Worm (Caenorhabditis elegans) whole organism, L4 larva: ENCODE results near the gene nhr-68.

ENCODE experiments used
- D1046.2 ChIP-seq: fragments of 200-800 bp; sonication (Bioruptor generic); IDR thresholded peaks from 2 replicates; pipeline ENCODE4 v1.3.6; 2022; ENCODE audit warnings: missing genetic modification characterization, missing compliant biosample characterization
- F10B5.3 ChIP-seq: sonication (generic microtip); optimal IDR thresholded peaks from 2 replicates; lab custom pipeline; 2016; ENCODE audit warnings: mild to moderate bottlenecking, missing genetic modification characterization, missing compliant biosample characterization
- T26A8.4 ChIP-seq: fragments of 200-800 bp; sonication (Bioruptor generic); IDR thresholded peaks from 2 replicates; pipeline ENCODE4 v1.3.6; 2022; ENCODE audit warnings: missing genetic modification characterization, missing compliant biosample characterization
- Y105C5A.15 ChIP-seq: fragments of 200-800 bp; sonication (Bioruptor generic); IDR thresholded peaks from 2 replicates; pipeline ENCODE4 v1.3.6; 2022; ENCODE audit warnings: missing genetic modification characterization, missing compliant biosample characterization
- Y75B8A.6 ChIP-seq: fragments of 200-800 bp; sonication (Bioruptor generic); IDR thresholded peaks from 2 replicates; pipeline ENCODE4 v1.3.6; 2022; ENCODE audit warnings: missing genetic modification reagents, missing genetic modification characterization, missing compliant biosample characterization
- aha-1 ChIP-seq: fragments of 150-350 bp; peaks from one replicate; lab custom pipeline; 2014; ENCODE audit warnings: missing biosample characterization, missing genetic modification characterization
- aly-2 ChIP-seq: sonication (generic microtip); optimal IDR thresholded peaks from 2 replicates; lab custom pipeline; 2018; ENCODE audit warnings: missing biosample characterization, missing genetic modification characterization
- attf-4 ChIP-seq: sonication (generic microtip); optimal IDR thresholded peaks from 3 replicates; lab custom pipeline; 2017; ENCODE audit warnings: missing biosample characterization, missing genetic modification characterization
- ceh-62 ChIP-seq: sonication (generic microtip); optimal IDR thresholded peaks from 2 replicates; lab custom pipeline; 2017; ENCODE audit warnings: missing biosample characterization, missing genetic modification characterization
- ceh-82 ChIP-seq: sonication (generic microtip); optimal IDR thresholded peaks from 2 replicates; lab custom pipeline; 2017; ENCODE audit warnings: missing biosample characterization, missing genetic modification characterization
- daf-12 ChIP-seq: fragments of 150-350 bp; optimal IDR thresholded peaks from 2 replicates; lab custom pipeline; 2014; ENCODE audit warnings: missing biosample characterization, missing genetic modification reagents, missing genetic modification characterization
- daf-16 ChIP-seq, 3 experiments: sonication (generic microtip); optimal IDR thresholded peaks; 2 replicates each; lab custom pipeline; 2016 to 2017; ENCODE audit warnings: missing genetic modification characterization in 3 of 3, missing genetic modification reagents in 3 of 3, mild to moderate bottlenecking in 2 of 3, missing compliant biosample characterization in 2 of 3, missing biosample characterization in 1 of 3, moderate library complexity in 1 of 3
- daf-19 ChIP-seq: fragments of 200-800 bp; sonication (Bioruptor generic); conservative IDR thresholded peaks from 2 replicates; pipeline ENCODE4 v1.3.6; 2022; ENCODE audit warnings: missing genetic modification characterization, missing compliant biosample characterization
- dmd-6 ChIP-seq: fragments of 200-800 bp; sonication (Bioruptor generic); IDR thresholded peaks from 2 replicates; pipeline ENCODE4 v1.3.6; 2022; ENCODE audit warnings: missing genetic modification reagents, missing genetic modification characterization, missing compliant biosample characterization
- dmd-8 ChIP-seq: fragments of 200-800 bp; sonication (Bioruptor generic); IDR thresholded peaks from 2 replicates; pipeline ENCODE4 v1.3.6; 2022; ENCODE audit warnings: missing genetic modification characterization, missing compliant biosample characterization
- duxl-1 ChIP-seq: sonication (generic microtip); optimal IDR thresholded peaks from 2 replicates; lab custom pipeline; 2016; ENCODE audit warnings: mild to moderate bottlenecking, missing genetic modification characterization, moderate library complexity, missing compliant biosample characterization; ENCODE audit not compliant: poor library complexity
- dve-1 ChIP-seq: sonication (generic microtip); optimal IDR thresholded peaks from 2 replicates; lab custom pipeline; 2017; ENCODE audit warnings: antibody characterized with exemption, mild to moderate bottlenecking, missing genetic modification characterization, missing compliant biosample characterization; ENCODE audit not compliant: insufficient read depth
- gei-8 ChIP-seq: fragments of 200-800 bp; sonication (Bioruptor generic); optimal IDR thresholded peaks from 2 replicates; lab custom pipeline; 2018; ENCODE audit warnings: mild to moderate bottlenecking, missing genetic modification characterization, missing compliant biosample characterization
- hlh-11 ChIP-seq: fragments of 200-800 bp; sonication (Bioruptor generic); optimal IDR thresholded peaks from 2 replicates; lab custom pipeline; 2018; ENCODE audit warnings: mild to moderate bottlenecking, missing genetic modification characterization, missing compliant biosample characterization
- jun-1 ChIP-seq: fragments of 150-350 bp; optimal IDR thresholded peaks from 2 replicates; lab custom pipeline; 2014; ENCODE audit warnings: missing biosample characterization, missing genetic modification reagents, missing genetic modification characterization
- lin-38 ChIP-seq: fragments of 200-800 bp; sonication (Bioruptor generic); IDR thresholded peaks from 2 replicates; pipeline ENCODE4 v1.3.6; 2022; ENCODE audit warnings: missing genetic modification reagents, missing genetic modification characterization, missing compliant biosample characterization
- lir-3 ChIP-seq: sonication (generic microtip); optimal IDR thresholded peaks from 2 replicates; lab custom pipeline; 2016; ENCODE audit warnings: mild to moderate bottlenecking, missing genetic modification characterization, missing compliant biosample characterization
- mep-1 ChIP-seq: fragments of 150-350 bp; sonication (generic microtip); optimal IDR thresholded peaks from 3 replicates; lab custom pipeline; 2014; ENCODE audit warnings: missing biosample characterization, missing genetic modification characterization
- mes-2 ChIP-seq: sonication (generic microtip); optimal IDR thresholded peaks from 2 replicates; lab custom pipeline; 2016; ENCODE audit warnings: missing genotype, mild to moderate bottlenecking, missing genetic modification characterization, missing compliant biosample characterization; ENCODE audit not compliant: poor library complexity, severe bottlenecking
- nhr-10 ChIP-seq: fragments of 150-350 bp; optimal IDR thresholded peaks from 2 replicates; lab custom pipeline; 2014; ENCODE audit warnings: missing biosample characterization, missing genetic modification characterization
- nhr-102 ChIP-seq: sonication (generic microtip); optimal IDR thresholded peaks from 2 replicates; lab custom pipeline; 2016; ENCODE audit warnings: mild to moderate bottlenecking, missing genetic modification characterization, moderate library complexity, missing compliant biosample characterization
- nhr-237 ChIP-seq: sonication (generic microtip); optimal IDR thresholded peaks from 2 replicates; lab custom pipeline; 2017; ENCODE audit warnings: missing biosample characterization, missing genetic modification characterization
- nhr-25 ChIP-seq: sonication (generic microtip); optimal IDR thresholded peaks from 2 replicates; lab custom pipeline; 2017; ENCODE audit warnings: missing genetic modification characterization, mild to moderate bottlenecking, missing compliant biosample characterization, antibody characterized with exemption, moderate library complexity, borderline replicate concordance; ENCODE audit not compliant: insufficient read depth
- nhr-28 ChIP-seq: fragments of 150-350 bp; optimal IDR thresholded peaks from 2 replicates; lab custom pipeline; 2014; ENCODE audit warnings: missing biosample characterization, missing genetic modification characterization
- pha-4 ChIP-seq, 2 experiments: fragments of 150-350 bp in 1 of 2; fragments of 200-800 bp in 1 of 2; sonication (Bioruptor generic) in 1 of 2; IDR thresholded peaks in 1 of 2; optimal IDR thresholded peaks in 1 of 2; 2 replicates each; pipeline versions ENCODE4 v1.3.6 to Lab custom; 2014 to 2022; ENCODE audit warnings: missing genetic modification characterization in 2 of 2, missing genetic modification reagents in 2 of 2, missing biosample characterization in 1 of 2, missing compliant biosample characterization in 1 of 2
- pqm-1 ChIP-seq: sonication (generic microtip); optimal IDR thresholded peaks from 2 replicates; lab custom pipeline; 2017; ENCODE audit warnings: missing biosample characterization, missing genetic modification characterization
- saeg-2 ChIP-seq: fragments of 200-800 bp; sonication (Bioruptor generic); IDR thresholded peaks from 2 replicates; pipeline ENCODE4 v1.3.6; 2022; ENCODE audit warnings: missing genetic modification reagents, missing genetic modification characterization, missing compliant biosample characterization
- snpc-1.2 ChIP-seq: fragments of 200-800 bp; sonication (Bioruptor generic); IDR thresholded peaks from 2 replicates; pipeline ENCODE4 v1.3.6; 2022; ENCODE audit warnings: missing genetic modification reagents, missing genetic modification characterization, missing compliant biosample characterization
- spr-1 ChIP-seq: sonication (generic microtip); optimal IDR thresholded peaks from 2 replicates; lab custom pipeline; 2016; ENCODE audit warnings: mild to moderate bottlenecking, missing genetic modification characterization, missing compliant biosample characterization
- spr-3 ChIP-seq: fragments of 200-800 bp; sonication (Bioruptor generic); optimal IDR thresholded peaks from 2 replicates; lab custom pipeline; 2018; ENCODE audit warnings: mild to moderate bottlenecking, missing genetic modification characterization, missing compliant biosample characterization
- unc-62 ChIP-seq, 3 experiments: fragments of 150-350 bp in 1 of 3; sonication (generic microtip); optimal IDR thresholded peaks in 2 of 3; peaks in 1 of 3; 1 replicate in 1 of 3; 2 replicates in 2 of 3; lab custom pipeline; 2014 to 2017; ENCODE audit warnings: missing biosample characterization in 3 of 3, missing genetic modification characterization in 3 of 3, missing genetic modification reagents in 3 of 3, missing genotype in 1 of 3
- zag-1 ChIP-seq: fragments of 150-350 bp; optimal IDR thresholded peaks from 2 replicates; lab custom pipeline; 2014; ENCODE audit warnings: missing biosample characterization, missing genetic modification characterization
- zip-11 ChIP-seq: fragments of 200-800 bp; sonication (Bioruptor generic); IDR thresholded peaks from 2 replicates; pipeline ENCODE4 v1.3.6; 2022; ENCODE audit warnings: missing genetic modification characterization, missing compliant biosample characterization
- ztf-7 ChIP-seq: fragments of 150-350 bp; optimal IDR thresholded peaks from 2 replicates; lab custom pipeline; 2014; ENCODE audit warnings: missing biosample characterization, missing genetic modification characterization

nhr-68 gene

DNA sequence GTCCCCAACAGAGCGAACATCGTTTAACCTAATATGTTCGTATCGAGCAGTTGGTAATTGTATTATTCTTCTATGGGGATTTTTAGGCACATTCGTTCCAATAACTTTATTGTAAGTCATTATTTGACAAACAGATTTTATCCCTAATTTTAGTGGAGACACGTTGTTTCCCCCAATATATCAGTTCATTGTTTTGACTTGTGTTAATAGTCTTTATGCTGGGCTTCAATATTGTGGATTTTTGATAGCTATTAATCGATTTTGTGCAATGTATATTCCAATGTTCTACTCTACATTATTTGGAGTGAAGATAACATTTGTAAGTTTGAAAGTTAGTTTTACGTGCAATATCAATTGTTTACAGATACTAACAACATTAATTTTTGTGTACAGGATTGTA, 20.6 kb downstream of the nhr-68 start:
- TF ChIP-seq unc-62 (GFP tag; optimal IDR thresholded peaks at IDR 0.05 in 1 of 2; lab: Kevin White, UChicago) = peak in 1 of 2 experiments; percentile 94
- TF ChIP-seq unc-62 (tag; optimal IDR thresholded peaks at IDR 0.05; lab: Kevin White, UChicago) = no peak
- no peak for TF ChIP-seq nhr-25 (tag; lab: Kevin White, UChicago)
- TF ChIP-seq, all 104 proteins: peak for 1

DNA sequence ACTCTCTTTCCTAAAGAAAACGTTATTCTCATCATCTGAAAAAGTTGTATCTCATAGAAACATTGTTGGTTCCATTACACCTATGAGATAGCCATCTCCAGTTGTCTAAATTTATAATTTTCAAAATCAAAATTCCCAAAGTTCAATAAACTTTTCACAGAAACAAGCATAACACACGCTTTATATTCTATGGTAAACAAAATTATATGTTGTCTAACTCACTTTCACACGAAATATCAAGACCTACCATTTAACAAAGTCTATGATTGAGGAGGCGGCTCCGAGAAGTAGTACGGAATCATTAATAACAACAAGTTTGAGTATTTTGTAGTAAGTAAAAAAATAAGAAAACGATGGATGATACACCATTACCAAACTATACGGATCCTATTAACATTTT, 25.6 kb downstream of the nhr-68 start, which contains the start of gene srx-84:
Gene srx-84 (plus strand): TSS at position 301 of the 400 bp plus-strand sequence.
- TF ChIP-seq pqm-1 (tag; lab: Kevin White, UChicago) = no peak
- TF ChIP-seq ceh-62 (tag; lab: Kevin White, UChicago) = no peak
- no peak for TF ChIP-seq lin-38 (GFP tag; lab: Robert Waterston, UW)
- no peak for TF ChIP-seq gei-8
- no peak for TF ChIP-seq hlh-11 (tag; lab: Kevin White, UChicago)
- TF ChIP-seq jun-1 (tag; lab: Kevin White, UChicago) = no peak
- no peak for TF ChIP-seq nhr-102 (tag; lab: Kevin White, UChicago)
- TF ChIP-seq daf-19 (GFP tag; lab: Robert Waterston, UW) = no peak
- TF ChIP-seq attf-4 (tag; lab: Kevin White, UChicago) = no peak
- no peak for TF ChIP-seq ztf-7 (tag; lab: Kevin White, UChicago)
- no peak for TF ChIP-seq D1046.2 (GFP tag; lab: Robert Waterston, UW)
- no peak for TF ChIP-seq duxl-1 (tag; lab: Kevin White, UChicago)
- no peak for TF ChIP-seq Y105C5A.15 (GFP tag; lab: Robert Waterston, UW)
- no peak for TF ChIP-seq aly-2 (tag; lab: Kevin White, UChicago)
- no peak for TF ChIP-seq F10B5.3 (tag; lab: Kevin White, UChicago)
- no peak for TF ChIP-seq spr-1
- no peak for TF ChIP-seq zip-11 (GFP tag; lab: Robert Waterston, UW)
- TF ChIP-seq T26A8.4 (GFP tag; lab: Robert Waterston, UW) = no peak

DNA sequence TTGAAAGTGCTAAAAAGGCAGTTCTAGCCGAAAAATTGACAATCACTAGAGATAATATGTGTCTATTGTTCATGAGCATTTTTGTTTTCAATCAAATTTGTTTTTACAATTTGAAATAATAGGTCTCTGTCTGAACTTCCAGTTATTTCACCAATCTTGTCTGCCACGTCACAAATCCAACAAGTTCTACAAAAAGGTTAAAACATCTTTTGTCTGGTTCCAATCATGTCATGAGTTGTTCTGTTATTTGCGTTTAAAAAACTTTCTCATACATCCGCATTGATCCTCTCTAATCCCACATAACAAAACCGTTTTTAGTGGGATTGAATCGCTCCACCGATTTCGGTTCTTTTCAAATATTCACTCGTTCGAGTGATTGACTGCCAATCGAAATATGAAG, 27.6 kb downstream of the nhr-68 start, which contains the start of gene F35B12.9:
Gene F35B12.9 (plus strand): TSS at position 372 of the 400 bp plus-strand sequence.
- no peak for TF ChIP-seq lir-3 (tag; lab: Kevin White, UChicago)
- TF ChIP-seq Y75B8A.6 (GFP tag; lab: Robert Waterston, UW) = no peak
- TF ChIP-seq unc-62 (GFP tag; optimal IDR thresholded peaks at IDR 0.05 in 1 of 2; lab: Kevin White, UChicago) = peak in 1 of 2 experiments; percentile 18
- no peak for TF ChIP-seq unc-62 (tag; optimal IDR thresholded peaks at IDR 0.05; lab: Kevin White, UChicago)
- no peak for TF ChIP-seq dmd-8 (GFP tag; lab: Robert Waterston, UW)
- peak; percentile 94 for TF ChIP-seq aha-1 (tag; lab: Kevin White, UChicago)
- TF ChIP-seq dmd-6 (GFP tag; lab: Robert Waterston, UW) = no peak

DNA sequence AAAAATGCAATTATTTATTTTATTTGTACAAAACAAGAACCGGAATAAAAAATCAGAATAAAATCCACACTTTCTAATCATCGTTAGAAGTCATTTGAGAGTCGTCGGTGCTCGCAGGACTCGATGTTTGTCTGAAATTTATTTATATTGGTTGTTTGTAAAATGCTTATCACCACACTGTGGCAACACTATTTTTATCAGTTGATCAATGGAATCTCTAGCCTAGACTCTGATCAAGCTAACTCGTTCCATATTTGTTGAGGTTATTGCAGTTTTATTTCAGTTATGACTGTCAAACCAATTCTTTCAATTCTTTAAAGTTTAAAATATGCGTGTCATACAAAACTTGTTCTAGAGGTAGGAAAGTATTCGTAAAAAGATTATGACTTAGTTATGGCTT, 31.2 kb downstream of the nhr-68 start, which contains the start of gene dhs-20:
Gene dhs-20 (minus strand): TSS at position 80 of the 400 bp plus-strand sequence.
- TF ChIP-seq zip-11 (GFP tag; lab: Robert Waterston, UW) (no peak), gei-8 (no peak), mep-1 (tag; lab: Kevin White, UChicago) (no peak), nhr-28 (tag; lab: Kevin White, UChicago) (peak; percentile 60), ceh-82 (tag; lab: Kevin White, UChicago) (no peak), nhr-10 (tag; lab: Kevin White, UChicago) (no peak), aha-1 (tag; lab: Kevin White, UChicago) (peak; percentile 35), dve-1 (tag; lab: Kevin White, UChicago) (peak; percentile 41), pqm-1 (tag; lab: Kevin White, UChicago) (peak; percentile 14), daf-16 (GFP tag; optimal IDR thresholded peaks at IDR 0.05; lab: Kevin White, UChicago) (no peak), daf-16 (tag; optimal IDR thresholded peaks at IDR 0.05; lab: Kevin White, UChicago) (peak; percentile 86), dmd-6 (GFP tag; lab: Robert Waterston, UW) (peak; percentile 23; the same call in 1 of the 2 replicates)

DNA sequence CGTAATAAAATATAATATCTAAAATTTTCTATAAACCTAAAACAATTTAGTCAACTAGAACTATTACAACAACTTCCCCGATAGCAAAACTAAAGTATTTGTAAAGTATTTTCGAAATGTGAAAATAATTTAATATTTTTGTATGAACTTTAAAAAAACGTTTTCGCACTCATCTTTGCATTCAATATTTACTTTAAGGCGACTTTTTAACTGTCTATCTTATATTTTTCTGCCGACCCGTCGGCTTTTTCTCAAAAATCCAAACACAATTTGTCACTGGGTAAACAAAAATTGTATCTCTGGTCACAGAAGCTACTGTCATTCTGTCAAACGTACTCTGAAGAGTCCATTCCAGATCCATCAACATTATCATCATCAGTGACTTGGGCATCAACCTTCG, 32.0 kb downstream of the nhr-68 start:
- TF ChIP-seq saeg-2 (GFP tag; lab: Robert Waterston, UW) (no peak), mes-2 (no peak), duxl-1 (tag; lab: Kevin White, UChicago) (no peak), snpc-1.2 (GFP tag; lab: Robert Waterston, UW) (no peak), pha-4 (GFP tag; IDR thresholded peaks at IDR 0.05; lab: Robert Waterston, UW) (no peak), pha-4 (tag; optimal IDR thresholded peaks at IDR 0.05; lab: Kevin White, UChicago) (no peak), unc-62 (GFP tag; optimal IDR thresholded peaks at IDR 0.05 in 1 of 2; lab: Kevin White, UChicago) (no peak), unc-62 (tag; optimal IDR thresholded peaks at IDR 0.05; lab: Kevin White, UChicago) (no peak), nhr-237 (tag; lab: Kevin White, UChicago) (no peak), daf-12 (tag; lab: Kevin White, UChicago) (no peak), nhr-25 (tag; lab: Kevin White, UChicago) (no peak), ceh-82 (tag; lab: Kevin White, UChicago) (no peak), zag-1 (tag; lab: Kevin White, UChicago) (no peak), spr-3 (no peak), daf-16 (GFP tag; optimal IDR thresholded peaks at IDR 0.05; lab: Kevin White, UChicago) (no peak), daf-16 (tag; optimal IDR thresholded peaks at IDR 0.05; lab: Kevin White, UChicago) (no peak), D1046.2 (GFP tag; lab: Robert Waterston, UW) (no peak)
